Worm (Caenorhabditis elegans): ENCODE results near the gene pigg-1.

The pigg-1 gene

DNA sequence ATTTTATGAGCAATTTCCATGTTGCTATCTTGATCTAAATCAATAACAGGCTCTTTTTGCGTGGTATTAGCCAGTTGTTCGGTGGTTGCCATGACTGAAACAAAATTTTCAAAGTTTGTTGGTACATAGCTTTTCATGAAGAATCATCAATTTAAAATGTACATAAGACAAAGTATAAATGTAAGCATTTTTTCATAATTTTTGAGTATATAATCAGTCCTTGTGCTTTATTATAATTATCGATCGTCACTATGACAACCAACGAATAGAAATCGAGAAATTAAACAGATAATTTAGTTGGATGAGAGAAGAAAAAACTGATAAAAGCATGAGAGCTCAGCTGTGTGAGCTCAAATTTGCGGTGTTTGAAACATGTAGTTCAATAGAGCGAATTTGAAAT is 21.8 kb upstream of the pigg-1 start, which contains the start of gene T22C8.3:
Gene T22C8.3, minus strand, starts transcription at position 101 of the 400 bp plus-strand sequence.
- no peak for TF ChIP-seq elt-3 (tag; optimal IDR thresholded peaks at IDR 0.05)

- TF ChIP-seq hlh-1 (tag; optimal IDR thresholded peaks at IDR 0.05) (no peak), bed-3 (GFP tag; optimal IDR thresholded peaks at IDR 0.05) (no peak), ham-2 (GFP tag; optimal IDR thresholded peaks at IDR 0.05) (no peak), nhr-12 (tag; optimal IDR thresholded peaks at IDR 0.05) (no peak), cnd-1 (tag; optimal IDR thresholded peaks at IDR 0.05) (no peak), lin-13 (tag; optimal IDR thresholded peaks at IDR 0.05) (no peak), sptf-1 (tag; optimal IDR thresholded peaks at IDR 0.05) (no peak), zip-8 (tag; optimal IDR thresholded peaks at IDR 0.05) (no peak), mab-5 (tag; optimal IDR thresholded peaks at IDR 0.05) (no peak), nhr-76 (tag; optimal IDR thresholded peaks at IDR 0.05) (no peak), ceh-83 (GFP tag; optimal IDR thresholded peaks at IDR 0.05) (no peak), mep-1 (tag; optimal IDR thresholded peaks at IDR 0.05) (no peak), unc-120 (tag; optimal IDR thresholded peaks at IDR 0.05; ENCODE audit: poor library complexity, severe bottlenecking) (no peak), nhr-28 (tag; optimal IDR thresholded peaks at IDR 0.05) (no peak), drap-1 (GFP tag; optimal IDR thresholded peaks at IDR 0.05) (no peak), tbx-8 (GFP tag; optimal IDR thresholded peaks at IDR 0.05) (no peak), nhr-237 (tag; optimal IDR thresholded peaks at IDR 0.05) (no peak)
Measured at ce11 chrII:8617516-8617915, 17.5 kb upstream of the pigg-1 start, which contains the start of gene chhy-1. Gene chhy-1, minus strand, starts transcription at chrII:8617616.

ce11 chrII:8616155-8616554 is 16.1 kb upstream of the pigg-1 start:
- TF ChIP-seq blmp-1 (tag; optimal IDR thresholded peaks at IDR 0.05) (no peak), lin-13 (tag; optimal IDR thresholded peaks at IDR 0.05) (no peak), ces-1 (GFP tag; optimal IDR thresholded peaks at IDR 0.05) (no peak), mep-1 (tag; optimal IDR thresholded peaks at IDR 0.05) (no peak), nhr-2 (tag; optimal IDR thresholded peaks at IDR 0.05) (no peak), mab-5 (tag; optimal IDR thresholded peaks at IDR 0.05) (no peak), lin-32 (GFP tag; optimal IDR thresholded peaks at IDR 0.05) (no peak), flh-1 (GFP tag; optimal IDR thresholded peaks at IDR 0.05) (no peak), nhr-237 (tag; optimal IDR thresholded peaks at IDR 0.05) (no peak), bed-3 (GFP tag; optimal IDR thresholded peaks at IDR 0.05) (no peak), elt-3 (tag; optimal IDR thresholded peaks at IDR 0.05) (no peak), ztf-11 (tag; optimal IDR thresholded peaks at IDR 0.05) (no peak), ceh-39 (tag; optimal IDR thresholded peaks at IDR 0.05) (no peak), snpc-4 (tag; optimal IDR thresholded peaks at IDR 0.05) (no peak)

ce11 chrII:8612470-8612869 is 12.4 kb upstream of the pigg-1 start, which contains the start of gene T22C8.1:
Gene T22C8.1, plus strand, starts transcription at chrII:8612770.
- TF ChIP-seq blmp-1 (tag; optimal IDR thresholded peaks at IDR 0.05) = no peak
- no peak for TF ChIP-seq cnd-1 (tag; optimal IDR thresholded peaks at IDR 0.05)
- TF ChIP-seq flh-1 (GFP tag; optimal IDR thresholded peaks at IDR 0.05) = no peak
- TF ChIP-seq ceh-39 (tag; optimal IDR thresholded peaks at IDR 0.05) = no peak
- TF ChIP-seq nhr-76 (tag; optimal IDR thresholded peaks at IDR 0.05) = no peak
- no peak for TF ChIP-seq bed-3 (GFP tag; optimal IDR thresholded peaks at IDR 0.05)
- TF ChIP-seq mls-2 (tag; optimal IDR thresholded peaks at IDR 0.05) = no peak
- no peak for TF ChIP-seq tbx-8 (GFP tag; optimal IDR thresholded peaks at IDR 0.05)
- no peak for TF ChIP-seq hlh-1 (tag; optimal IDR thresholded peaks at IDR 0.05)
- TF ChIP-seq pha-4 (tag; optimal IDR thresholded peaks at IDR 0.05) = no peak
- TF ChIP-seq elt-3 (tag; optimal IDR thresholded peaks at IDR 0.05) = no peak
- TF ChIP-seq ces-1 (GFP tag; optimal IDR thresholded peaks at IDR 0.05) = no peak
- no peak for TF ChIP-seq zip-8 (tag; optimal IDR thresholded peaks at IDR 0.05)
- no peak for TF ChIP-seq unc-39 (tag; optimal IDR thresholded peaks at IDR 0.05)

- TF ChIP-seq ces-1 (GFP tag; optimal IDR thresholded peaks at IDR 0.05) = peak; percentile 65
- TF ChIP-seq nhr-76 (tag; optimal IDR thresholded peaks at IDR 0.05) = no peak
- TF ChIP-seq ztf-11 (tag; optimal IDR thresholded peaks at IDR 0.05) = no peak
- TF ChIP-seq nhr-237 (tag; optimal IDR thresholded peaks at IDR 0.05) = no peak
- no peak for TF ChIP-seq ham-2 (GFP tag; optimal IDR thresholded peaks at IDR 0.05)
- no peak for TF ChIP-seq bed-3 (GFP tag; optimal IDR thresholded peaks at IDR 0.05)
- no peak for TF ChIP-seq mep-1 (tag; optimal IDR thresholded peaks at IDR 0.05)
- TF ChIP-seq nhr-12 (tag; optimal IDR thresholded peaks at IDR 0.05) = no peak
Measured at ce11 chrII:8611330-8611729, 11.3 kb upstream of the pigg-1 start.

DNA sequence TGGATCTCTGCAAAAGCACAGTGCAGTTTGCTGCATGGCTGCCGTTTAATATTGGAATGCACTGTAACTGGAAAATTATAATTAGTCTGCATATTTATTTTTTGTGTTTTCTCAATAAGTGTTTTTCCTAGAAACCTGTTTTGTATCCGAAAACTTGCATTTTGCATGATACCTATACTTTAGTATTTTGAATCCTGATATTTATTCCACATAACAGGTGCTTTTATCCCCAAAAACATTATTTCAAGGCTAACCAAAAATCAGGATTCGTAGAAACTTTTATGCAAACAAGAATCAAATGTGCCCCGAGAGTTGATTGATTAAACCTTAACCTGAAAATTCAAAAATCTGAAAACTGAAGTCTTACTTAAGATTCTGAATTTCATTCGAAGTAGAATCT is 10.5 kb upstream of the pigg-1 start:
- no peak for TF ChIP-seq elt-1 (tag; optimal IDR thresholded peaks at IDR 0.05; ENCODE audit: borderline replicate concordance, insufficient read depth)
- TF ChIP-seq ceh-43 (GFP tag; optimal IDR thresholded peaks at IDR 0.05) = no peak
- TF ChIP-seq mls-2 (tag; optimal IDR thresholded peaks at IDR 0.05) = no peak
- no peak for TF ChIP-seq M03D4.4 (tag; optimal IDR thresholded peaks at IDR 0.05)
- no peak for TF ChIP-seq nhr-28 (tag; optimal IDR thresholded peaks at IDR 0.05)
- TF ChIP-seq lin-13 (tag; optimal IDR thresholded peaks at IDR 0.05) = no peak
- TF ChIP-seq ceh-83 (GFP tag; optimal IDR thresholded peaks at IDR 0.05) = no peak
- no peak for TF ChIP-seq mab-5 (tag; optimal IDR thresholded peaks at IDR 0.05)

Data from whole organism, mixed stage, embryonic.